Fruit fly (Drosophila melanogaster): ENCODE data around the gene CG14210.
A peak's percentile ranks its signal among the peaks of the same experiment; 100 is the strongest.

The CG14210 gene

dm6 chrX:19622924-19623323 is 6.9 kb downstream of the CG14210 start, which contains the start of the genes Naa20A and MKP-4 (continued):
- TF ChIP-seq cg (GFP tag; optimal IDR thresholded peaks at IDR 0.05) (no peak), trem (tag; optimal IDR thresholded peaks at IDR 0.05) (peak; percentile 26), MBD-R2 (GFP tag; IDR thresholded peaks at IDR 0.05) (peak; percentile 95), da (GFP tag; optimal IDR thresholded peaks at IDR 0.05) (no peak), Fer1 (GFP tag; optimal IDR thresholded peaks at IDR 0.05) (peak; percentile 5), HmgZ (tag; optimal IDR thresholded peaks at IDR 0.05) (peak; percentile 34), CG5180 (GFP tag; optimal IDR thresholded peaks at IDR 0.05) (no peak), TFAM (GFP tag; optimal IDR thresholded peaks at IDR 0.05) (no peak), CG17829 (tag; optimal IDR thresholded peaks at IDR 0.05) (peak; percentile 5), sob (GFP tag; IDR thresholded peaks at IDR 0.05) (0 out of 2 replicates have a peak, but pooled peaks have one; percentile 14), CG14710 (tag; optimal IDR thresholded peaks at IDR 0.05) (peak; percentile 16), Myb (GFP tag; optimal IDR thresholded peaks at IDR 0.05) (peak; percentile 16), CG4617 (GFP tag; optimal IDR thresholded peaks at IDR 0.05; ENCODE audit: borderline replicate concordance) (peak; percentile 52), CG13624 (GFP tag; optimal IDR thresholded peaks at IDR 0.05) (peak; percentile 31), odd (GFP tag; optimal IDR thresholded peaks at IDR 0.05) (no peak), Dbx (GFP tag; IDR thresholded peaks at IDR 0.05) (no peak)

- no peak for TF ChIP-seq CG16779 (GFP tag; IDR thresholded peaks at IDR 0.05)
- TF ChIP-seq NFAT (GFP tag; IDR thresholded peaks at IDR 0.05), result no peak
- no peak for TF ChIP-seq CG17612 (GFP tag; IDR thresholded peaks at IDR 0.05)
- TF ChIP-seq cad (GFP tag; optimal IDR thresholded peaks at IDR 0.05), result no peak
- TF ChIP-seq jing (GFP tag; optimal IDR thresholded peaks at IDR 0.05), result no peak
- no peak for TF ChIP-seq CG10431 (GFP tag; optimal IDR thresholded peaks at IDR 0.05)
- no peak for TF ChIP-seq MBD-R2 (GFP tag; IDR thresholded peaks at IDR 0.05)
- TF ChIP-seq chinmo (GFP tag; IDR thresholded peaks at IDR 0.05; ENCODE audit: partially characterized antibody), result no peak
- no peak for TF ChIP-seq fd96Cb (tag; optimal IDR thresholded peaks at IDR 0.05)
- no peak for TF ChIP-seq Mrtf (GFP tag; IDR thresholded peaks at IDR 0.05)
- no peak for TF ChIP-seq luna (GFP tag; optimal IDR thresholded peaks at IDR 0.05)
- TF ChIP-seq esg (GFP tag; conservative IDR thresholded peaks at IDR 0.05), result no peak
- no peak for TF ChIP-seq Oli (tag; optimal IDR thresholded peaks at IDR 0.05)
- TF ChIP-seq Xbp1 (GFP tag; optimal IDR thresholded peaks at IDR 0.05), result no peak
Observed at dm6 chrX:19625405-19625804, 9.4 kb downstream of the CG14210 start, which contains the start of gene CG14212. Gene CG14212 (plus strand): TSS chrX:19625705.

dm6 chrX:19631365-19631832 is 15.4 kb downstream of the CG14210 start:
- peak; percentile 11 for TF ChIP-seq HmgZ (tag; optimal IDR thresholded peaks at IDR 0.05)
- no peak for TF ChIP-seq CG4424 (GFP tag; optimal IDR thresholded peaks at IDR 0.05)
- no peak for TF ChIP-seq CG7963 (GFP tag; IDR thresholded peaks at IDR 0.05; ENCODE audit: partially characterized antibody)
- TF ChIP-seq CG4282 (GFP tag; optimal IDR thresholded peaks at IDR 0.05), result no peak
- no peak for TF ChIP-seq Lpt (GFP tag; optimal IDR thresholded peaks at IDR 0.05)
- TF ChIP-seq maf-S (GFP tag; optimal IDR thresholded peaks at IDR 0.05), result no peak
- no peak for TF ChIP-seq E2f2 (GFP tag; IDR thresholded peaks at IDR 0.05)
- peak; percentile 70; the same call in 2 of the 3 replicates for TF ChIP-seq ci (GFP tag; IDR thresholded peaks at IDR 0.05)
- no peak for TF ChIP-seq salm (tag; optimal IDR thresholded peaks at IDR 0.05)
- peak; percentile 53; the same call in 2 of the 3 replicates for TF ChIP-seq zen2 (GFP tag; IDR thresholded peaks at IDR 0.05; ENCODE audit: partially characterized antibody)
- peak; percentile 78 for TF ChIP-seq CG9215 (GFP tag; IDR thresholded peaks at IDR 0.05)
- no peak for TF ChIP-seq grau (tag; optimal IDR thresholded peaks at IDR 0.05)
- no peak for TF ChIP-seq nau (GFP tag; optimal IDR thresholded peaks at IDR 0.05)
- TF ChIP-seq HLH4C (GFP tag; IDR thresholded peaks at IDR 0.05; ENCODE audit: partially characterized antibody), result 0 out of 3 replicates have a peak, but pooled peaks have one; percentile 44
- TF ChIP-seq CG7372 (GFP tag; IDR thresholded peaks at IDR 0.05), result no peak
- no peak for TF ChIP-seq Sry-δ (GFP tag; optimal IDR thresholded peaks at IDR 0.05)
- TF ChIP-seq Dll (GFP tag; IDR thresholded peaks at IDR 0.05; ENCODE audit: partially characterized antibody), result 0 out of 4 replicates have a peak, but pooled peaks have one; percentile 28
- TF ChIP-seq sens (GFP tag), result no peak
- TF ChIP-seq dpn (GFP tag; optimal IDR thresholded peaks at IDR 0.05), result no peak
- TF ChIP-seq gcm (GFP tag; optimal IDR thresholded peaks at IDR 0.05), result no peak
- TF ChIP-seq Sox102F (GFP tag; optimal IDR thresholded peaks at IDR 0.05), result no peak
- no peak for TF ChIP-seq ssp (GFP tag; IDR thresholded peaks at IDR 0.05)

Measured in whole organism, embryonic.